Worm (Caenorhabditis elegans) whole organism, L4/young adult: Measurements from ENCODE around the gene T28H11.8.

ENCODE experiments used
- dao-5 ChIP-seq: sonication (generic microtip); optimal IDR thresholded peaks from 2 replicates; lab custom pipeline; 2016; ENCODE audit warnings: missing genotype, missing genetic modification characterization, moderate library complexity, missing compliant biosample characterization
- him-1 ChIP-seq: sonication (generic microtip); optimal IDR thresholded peaks from 2 replicates; lab custom pipeline; 2016; ENCODE audit warnings: missing genotype, missing genetic modification reagents, missing genetic modification characterization, missing compliant biosample characterization

DNA sequence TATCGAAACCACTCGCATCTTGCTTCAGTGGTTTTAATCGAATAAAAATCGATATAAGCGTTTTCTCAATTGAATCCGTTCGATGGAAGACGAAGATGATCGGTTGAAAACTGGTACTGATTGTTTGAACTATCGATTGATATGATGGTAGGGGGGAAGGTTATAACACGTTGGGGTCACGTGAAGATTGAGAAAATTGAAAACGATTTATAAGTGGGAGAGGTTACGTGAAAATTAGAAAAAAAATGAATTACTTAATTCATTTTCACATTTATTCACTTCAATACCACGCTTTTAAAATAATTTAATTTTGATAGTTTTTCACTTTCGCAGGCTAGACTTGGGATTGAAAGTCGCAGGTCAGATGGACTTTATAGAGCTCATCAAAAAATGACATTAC is 40.6 kb upstream of the T28H11.8 start, which contains the start of gene C09B9.7:
- no peak for TF ChIP-seq him-1
- no peak for TF ChIP-seq dao-5 (tag; lab: Kevin White, UChicago)
